Worm (Caenorhabditis elegans): ENCODE data around the gene gbh-2.

DNA sequence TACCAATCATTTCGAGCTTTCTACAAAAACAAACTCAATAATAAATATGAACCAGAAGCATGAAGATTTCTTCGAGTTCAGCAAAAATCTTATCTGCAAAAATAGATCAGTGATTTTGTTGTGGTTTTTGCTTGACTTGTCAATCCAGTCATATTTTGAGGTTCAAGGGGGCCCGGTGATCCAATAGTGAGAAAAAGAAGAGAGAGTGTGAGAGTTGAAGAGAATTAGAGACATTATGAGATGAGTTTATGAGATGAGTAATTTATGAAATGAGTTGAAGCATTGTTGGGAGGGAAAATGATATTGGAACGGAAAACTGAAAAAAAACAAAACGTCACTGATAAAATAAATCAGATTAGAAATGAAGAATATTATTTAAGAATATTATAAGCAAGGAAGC, 23.3 kb downstream of the gbh-2 start, which contains the start of gene T13H5.1:
- TF ChIP-seq tra-4 (tag; optimal IDR thresholded peaks at IDR 0.05) (no peak), ama-1 (optimal IDR thresholded peaks at IDR 0.05) (no peak), sea-1 (GFP tag; conservative IDR thresholded peaks at IDR 0.05) (no peak), F13C5.2 (tag; optimal IDR thresholded peaks at IDR 0.05) (no peak), scrt-1 (GFP tag; IDR thresholded peaks at IDR 0.05) (no peak), aly-1 (tag; optimal IDR thresholded peaks at IDR 0.05) (no peak), ceh-13 (GFP tag; optimal IDR thresholded peaks at IDR 0.05) (no peak), flt-1 (GFP tag; IDR thresholded peaks at IDR 0.05) (no peak), tbx-11 (GFP tag; IDR thresholded peaks at IDR 0.05) (no peak), B0310.2 (tag; optimal IDR thresholded peaks at IDR 0.05) (no peak), hnd-1 (tag; optimal IDR thresholded peaks at IDR 0.05) (no peak), tbx-37 (GFP tag; conservative IDR thresholded peaks at IDR 0.05) (no peak)
